Fruit fly (Drosophila melanogaster) whole organism, adult: ENCODE measurements around the gene CG11085.
A peak's percentile ranks its signal among the peaks of the same experiment; 100 is the strongest.

Experiments used
- CG11617 ChIP-seq: fragments of 200-800 bp; sonication (Bioruptor generic); optimal IDR thresholded peaks from 2 replicates; lab custom pipeline; 2017; ENCODE audit warnings: mild to moderate bottlenecking, missing biosample characterization, missing genetic modification reagents, missing genetic modification characterization
- CG12768 ChIP-seq: fragments of 200-800 bp; sonication (Bioruptor generic); optimal IDR thresholded peaks from 2 replicates; lab custom pipeline; 2017; ENCODE audit warnings: missing biosample characterization, missing genetic modification characterization, mild to moderate bottlenecking, moderate library complexity, missing genetic modification reagents
- CG14711 ChIP-seq: fragments of 200-800 bp; sonication (Bioruptor generic); optimal IDR thresholded peaks from 2 replicates; lab custom pipeline; 2018; ENCODE audit warnings: missing biosample characterization, mild to moderate bottlenecking, missing genetic modification characterization, moderate library complexity
- CG1620 ChIP-seq: fragments of 200-800 bp; sonication (Bioruptor generic); optimal IDR thresholded peaks from 2 replicates; lab custom pipeline; 2016; ENCODE audit warnings: missing biosample characterization, missing genetic modification characterization
- CG33017 ChIP-seq: fragments of 200-800 bp; sonication (Bioruptor generic); optimal IDR thresholded peaks from 2 replicates; lab custom pipeline; 2018; ENCODE audit warnings: missing biosample characterization, mild to moderate bottlenecking, missing genetic modification characterization, moderate library complexity
- CG5204 ChIP-seq: fragments of 200-800 bp; sonication (Bioruptor generic); optimal IDR thresholded peaks from 2 replicates; lab custom pipeline; 2016; ENCODE audit warnings: missing biosample characterization, missing genetic modification characterization
- CG7045 ChIP-seq: fragments of 200-800 bp; sonication (Bioruptor generic); optimal IDR thresholded peaks from 2 replicates; lab custom pipeline; 2017; ENCODE audit warnings: missing biosample characterization, mild to moderate bottlenecking, missing genetic modification characterization
- CG7101 ChIP-seq: fragments of 200-800 bp; sonication (Bioruptor generic); optimal IDR thresholded peaks from 2 replicates; lab custom pipeline; 2018; ENCODE audit warnings: missing biosample characterization, mild to moderate bottlenecking, missing genetic modification characterization, moderate library complexity
- Clk ChIP-seq: fragments of 200-800 bp; sonication (Bioruptor generic); optimal IDR thresholded peaks from 2 replicates; lab custom pipeline; 2017; ENCODE audit warnings: missing biosample characterization, missing genetic modification characterization
- Crg-1 ChIP-seq: fragments of 200-800 bp; sonication (Bioruptor generic); optimal IDR thresholded peaks from 2 replicates; lab custom pipeline; 2016; ENCODE audit warnings: missing biosample characterization, missing genetic modification characterization
- Hr96 ChIP-seq: fragments of 200-800 bp; sonication (Bioruptor generic); optimal IDR thresholded peaks from 2 replicates; lab custom pipeline; 2016; ENCODE audit warnings: missing biosample characterization, missing genetic modification characterization
- Mnt ChIP-seq: fragments of 200-800 bp; sonication (Bioruptor generic); optimal IDR thresholded peaks from 2 replicates; lab custom pipeline; 2016; ENCODE audit warnings: missing biosample characterization, mild to moderate bottlenecking, missing genetic modification characterization
- bab1 ChIP-seq: fragments of 200-800 bp; sonication (Bioruptor generic); optimal IDR thresholded peaks from 3 replicates; lab custom pipeline; 2019; ENCODE audit warnings: missing biosample characterization, mild to moderate bottlenecking, missing genetic modification characterization, moderate library complexity
- cic ChIP-seq: fragments of 200-800 bp; sonication (Bioruptor generic); optimal IDR thresholded peaks from 2 replicates; lab custom pipeline; 2017; ENCODE audit warnings: missing biosample characterization, mild to moderate bottlenecking, missing genetic modification characterization, moderate library complexity
- cnc ChIP-seq, 2 experiments: fragments of >200 bp; optimal IDR thresholded peaks; 2 replicates each; lab custom pipeline; 2017
- kay ChIP-seq: fragments of 200-800 bp; sonication (Bioruptor generic); peaks from one replicate; lab custom pipeline; 2016; ENCODE audit warnings: missing biosample characterization, missing genetic modification characterization, borderline replicate concordance
- ovo ChIP-seq: fragments of 200-800 bp; sonication (Bioruptor generic); optimal IDR thresholded peaks from 2 replicates; lab custom pipeline; 2016; ENCODE audit warnings: missing biosample characterization, missing genetic modification characterization
- pad ChIP-seq: fragments of 200-800 bp; sonication (Bioruptor generic); optimal IDR thresholded peaks from 3 replicates; lab custom pipeline; 2017; ENCODE audit warnings: missing biosample characterization, missing genetic modification characterization, mild to moderate bottlenecking, moderate library complexity, missing genetic modification reagents
- tj ChIP-seq: fragments of 200-800 bp; sonication (Bioruptor generic); optimal IDR thresholded peaks from 3 replicates; lab custom pipeline; 2017; ENCODE audit warnings: missing biosample characterization, mild to moderate bottlenecking, missing genetic modification characterization, moderate library complexity
- toe ChIP-seq: fragments of 200-800 bp; sonication (Bioruptor generic); optimal IDR thresholded peaks from 2 replicates; lab custom pipeline; 2016; ENCODE audit warnings: missing biosample characterization, missing genetic modification characterization

The CG11085 gene

dm6 chrX:12600802-12601793 is 15.0 kb upstream of the CG11085 start:
- TF ChIP-seq tj (GFP tag; lab: Kevin White, UChicago) (peak; percentile 14), CG12768 (peak; percentile 25), CG1620 (GFP tag; lab: Kevin White, UChicago) (no peak), ovo (GFP tag; lab: Kevin White, UChicago) (no peak), bab1 (GFP tag; lab: Kevin White, UChicago) (no peak), CG14711 (tag; lab: Kevin White, UChicago) (peak; percentile 3), cnc (optimal IDR thresholded peaks at IDR 0.05; lab: Kevin White, UChicago) (no peak), Mnt (GFP tag; lab: Kevin White, UChicago) (peak; percentile 15), toe (GFP tag; lab: Kevin White, UChicago) (no peak), CG11617 (GFP tag; lab: Kevin White, UChicago) (peak; percentile 18), CG33017 (tag; lab: Kevin White, UChicago) (peak; percentile 23), CG5204 (GFP tag; lab: Kevin White, UChicago) (no peak), Hr96 (GFP tag; lab: Kevin White, UChicago) (no peak), pad (GFP tag; lab: Kevin White, UChicago) (peak; percentile 80), cic (GFP tag; lab: Kevin White, UChicago) (peak; percentile 56), Clk (GFP tag; lab: Kevin White, UChicago) (no peak), kay (GFP tag; lab: Kevin White, UChicago) (no peak), CG7101 (tag; lab: Kevin White, UChicago) (peak; percentile 49)

DNA sequence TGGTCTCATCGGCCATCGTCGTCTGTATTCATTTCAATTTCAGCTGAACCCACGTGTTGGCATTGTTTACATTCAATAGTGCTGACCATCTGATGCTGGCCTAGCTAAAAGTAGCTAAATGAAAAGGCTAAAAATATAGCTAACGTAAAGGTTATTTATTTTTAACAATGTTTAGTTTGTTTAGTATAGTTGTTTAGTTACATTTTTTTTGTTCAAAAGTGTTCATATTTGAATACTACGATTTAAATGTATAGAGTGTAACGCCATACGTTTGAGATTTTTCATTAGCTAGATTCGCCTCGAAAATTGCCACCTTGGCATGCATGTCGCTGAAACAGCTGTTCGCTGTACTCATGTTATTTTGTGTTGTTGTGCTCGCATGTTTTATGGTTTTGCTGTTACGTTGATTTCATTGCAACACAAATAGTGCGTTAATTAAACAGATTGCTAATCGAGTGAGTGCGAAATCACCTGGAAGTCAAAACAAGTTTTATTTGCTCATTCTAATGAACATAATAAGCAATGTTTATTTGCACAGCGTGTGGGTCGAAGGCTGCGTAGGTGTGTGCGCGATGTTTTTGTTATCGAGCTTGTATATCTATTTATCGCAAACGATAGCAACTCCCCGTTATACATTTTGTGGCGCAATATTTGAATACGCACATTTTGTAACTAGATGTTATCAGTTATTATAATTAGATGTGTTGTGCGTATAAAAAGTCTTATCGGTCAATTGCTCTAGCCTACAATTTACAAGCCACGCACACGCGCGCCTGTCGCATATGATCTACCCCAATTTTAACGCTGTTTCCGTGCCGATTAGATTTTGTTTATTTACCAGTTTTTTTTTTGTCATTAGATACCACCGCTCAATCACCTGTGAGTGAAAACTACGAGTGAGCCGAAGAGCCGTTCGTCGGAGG is 4.3 kb upstream of the CG11085 start, which contains the start of the genes CG1463 and Fpgs1:
Gene CG1463 (minus strand): TSS at position 132 of the 923 bp plus-strand sequence.
Gene Fpgs1 (plus strand): TSS at position 332 of the 923 bp plus-strand sequence.
- TF ChIP-seq CG33017 (tag; lab: Kevin White, UChicago): no peak
- TF ChIP-seq ovo (GFP tag; lab: Kevin White, UChicago): peak; percentile 59
- no peak for TF ChIP-seq cic (GFP tag; lab: Kevin White, UChicago)
- peak; percentile 98 for TF ChIP-seq Mnt (GFP tag; lab: Kevin White, UChicago)
- peak; percentile 28 for TF ChIP-seq CG1620 (GFP tag; lab: Kevin White, UChicago)
- no peak for TF ChIP-seq CG7045 (GFP tag; lab: Kevin White, UChicago)
- TF ChIP-seq CG5204 (GFP tag; lab: Kevin White, UChicago): no peak
- TF ChIP-seq kay (GFP tag; lab: Kevin White, UChicago): no peak
- peak; percentile 72 for TF ChIP-seq bab1 (GFP tag; lab: Kevin White, UChicago)
- TF ChIP-seq cnc (optimal IDR thresholded peaks at IDR 0.05; lab: Kevin White, UChicago): no peak
- no peak for TF ChIP-seq CG12768
- no peak for TF ChIP-seq Clk (GFP tag; lab: Kevin White, UChicago)
- no peak for TF ChIP-seq toe (GFP tag; lab: Kevin White, UChicago)
- peak; percentile 70 for TF ChIP-seq tj (GFP tag; lab: Kevin White, UChicago)
- peak; percentile 72 for TF ChIP-seq CG7101 (tag; lab: Kevin White, UChicago)
- TF ChIP-seq Crg-1 (GFP tag; lab: Kevin White, UChicago): peak; percentile 6
- no peak for TF ChIP-seq Hr96 (GFP tag; lab: Kevin White, UChicago)
- TF ChIP-seq CG11617 (GFP tag; lab: Kevin White, UChicago): peak; percentile 88
- peak; percentile 47 for TF ChIP-seq pad (GFP tag; lab: Kevin White, UChicago)
- peak; percentile 59 for TF ChIP-seq CG14711 (tag; lab: Kevin White, UChicago)

- TF ChIP-seq CG7045 (GFP tag; lab: Kevin White, UChicago): no peak
- no peak for TF ChIP-seq cnc (optimal IDR thresholded peaks at IDR 0.05; lab: Kevin White, UChicago)
- TF ChIP-seq Crg-1 (GFP tag; lab: Kevin White, UChicago): no peak
- TF ChIP-seq CG7101 (tag; lab: Kevin White, UChicago): no peak
- TF ChIP-seq CG14711 (tag; lab: Kevin White, UChicago): no peak
Measured at dm6 chrX:12613248-12613805, 2.8 kb upstream of the CG11085 start.

DNA sequence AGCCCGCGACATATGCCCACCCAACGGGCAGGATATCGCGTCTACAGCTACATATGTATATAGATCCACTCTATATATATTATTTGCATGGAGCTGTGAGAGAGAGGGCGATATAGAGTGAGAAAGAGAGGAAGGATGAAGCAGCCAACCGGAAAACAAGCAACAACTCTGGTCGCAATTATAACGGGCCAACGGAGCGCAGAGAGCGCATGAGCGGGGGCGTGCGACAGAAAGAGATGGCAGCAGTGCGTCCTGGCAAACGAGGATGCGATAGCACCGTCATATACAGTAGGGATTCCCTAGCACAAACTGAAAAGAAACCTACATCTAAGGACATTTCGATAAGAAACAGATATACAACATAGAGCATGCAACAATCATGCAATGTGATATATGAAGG is 5.5 kb downstream of the CG11085 start:
- no peak for TF ChIP-seq cnc (optimal IDR thresholded peaks at IDR 0.05; lab: Kevin White, UChicago)

dm6 chrX:12623992-12624391 is 7.9 kb downstream of the CG11085 start, which contains the start of gene CG15728:
Gene CG15728, plus strand, starts transcription at chrX:12624292.
- TF ChIP-seq CG5204 (GFP tag; lab: Kevin White, UChicago) (no peak), CG12768 (no peak)
